Worm (Caenorhabditis elegans): ENCODE results near the gene grl-10.

grl-10 gene

DNA sequence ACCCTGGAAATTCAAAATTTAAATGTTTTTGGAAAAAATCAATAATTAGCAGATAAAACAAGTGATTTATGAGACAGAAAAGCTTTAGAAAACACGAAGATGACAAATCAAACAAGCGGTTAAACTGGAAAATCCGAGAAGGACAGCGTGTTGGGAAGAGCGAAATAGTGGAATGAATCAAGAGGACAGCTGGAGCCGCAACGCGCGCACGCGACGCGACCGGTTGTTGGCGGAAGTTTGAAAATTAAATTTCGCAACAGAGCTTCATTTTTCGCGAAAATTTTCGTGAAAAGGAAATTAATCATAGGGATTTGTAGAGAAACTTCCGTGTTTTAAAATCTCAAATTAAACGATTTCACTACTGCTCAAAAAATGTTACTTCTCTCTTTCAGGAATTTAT is 39.4 kb upstream of the grl-10 start, which contains the start of gene clic-1:
TSS of gene clic-1 (minus strand) at position 3 of the 400 bp plus-strand sequence.
- TF ChIP-seq nhr-111 (GFP tag; optimal IDR thresholded peaks at IDR 0.05), result no peak
- no peak for TF ChIP-seq lin-39 (tag; optimal IDR thresholded peaks at IDR 0.05)
- no peak for TF ChIP-seq F44E2.7 (GFP tag; IDR thresholded peaks at IDR 0.05)
- TF ChIP-seq spr-3 (GFP tag; optimal IDR thresholded peaks at IDR 0.05), result no peak
- peak; percentile 65 for TF ChIP-seq nhr-28 (tag; optimal IDR thresholded peaks at IDR 0.05)
- no peak for TF ChIP-seq attf-4 (tag; optimal IDR thresholded peaks at IDR 0.05)
- TF ChIP-seq hif-1 (tag; optimal IDR thresholded peaks at IDR 0.05), result peak in 1 of 2 experiments; percentile 30
- no peak for TF ChIP-seq F37D6.2 (tag; optimal IDR thresholded peaks at IDR 0.05)
- TF ChIP-seq saeg-2 (GFP tag; IDR thresholded peaks at IDR 0.05), result no peak
- TF ChIP-seq unc-39 (tag; optimal IDR thresholded peaks at IDR 0.05), result no peak
- TF ChIP-seq rbr-2 (tag; optimal IDR thresholded peaks at IDR 0.05), result peak; percentile 52
- no peak for TF ChIP-seq aly-2 (tag; optimal IDR thresholded peaks at IDR 0.05)
- TF ChIP-seq ama-1 (optimal IDR thresholded peaks at IDR 0.05), result peak; percentile 36
- peak in 1 of 2 experiments; percentile 37 for TF ChIP-seq mdl-1 (tag; optimal IDR thresholded peaks at IDR 0.05)
- peak; percentile 56 for TF ChIP-seq mes-2 (tag; optimal IDR thresholded peaks at IDR 0.05; ENCODE audit: poor library complexity, severe bottlenecking)
- TF ChIP-seq Y105C5A.15 (GFP tag; IDR thresholded peaks at IDR 0.05), result no peak
- TF ChIP-seq hmg-1.1 (GFP tag; IDR thresholded peaks at IDR 0.05), result peak; percentile 59; the same call in 1 of the 2 replicates
- TF ChIP-seq php-3 (GFP tag; IDR thresholded peaks at IDR 0.05), result 0 out of 2 replicates have a peak, but pooled peaks have one; percentile 8
- no peak for TF ChIP-seq vab-7 (GFP tag; IDR thresholded peaks at IDR 0.05)
- no peak for TF ChIP-seq pha-4 (GFP tag; IDR thresholded peaks at IDR 0.05)
- TF ChIP-seq pha-4 (tag; optimal IDR thresholded peaks at IDR 0.05), result no peak
- TF ChIP-seq zip-2 (tag; optimal IDR thresholded peaks at IDR 0.05), result no peak
- TF ChIP-seq mxl-3 (GFP tag; optimal IDR thresholded peaks at IDR 0.05), result peak; percentile 48
- no peak for TF ChIP-seq unc-130 (GFP tag; optimal IDR thresholded peaks at IDR 0.05)
- TF ChIP-seq dmd-9 (GFP tag; IDR thresholded peaks at IDR 0.05), result no peak
- TF ChIP-seq lin-38 (GFP tag; IDR thresholded peaks at IDR 0.05), result no peak
- no peak for TF ChIP-seq R02D3.7 (tag; optimal IDR thresholded peaks at IDR 0.05)
- peak; percentile 92 for TF ChIP-seq dpl-1 (GFP tag; optimal IDR thresholded peaks at IDR 0.05)
- TF ChIP-seq dve-1 (tag; optimal IDR thresholded peaks at IDR 0.05; ENCODE audit: insufficient read depth), result peak; percentile 29
- no peak for TF ChIP-seq tag-97 (GFP tag; IDR thresholded peaks at IDR 0.05)
- no peak for TF ChIP-seq arid-1 (GFP tag; conservative IDR thresholded peaks at IDR 0.05)
- TF ChIP-seq zfp-2 (tag; optimal IDR thresholded peaks at IDR 0.05), result no peak
- no peak for TF ChIP-seq jun-1 (tag; optimal IDR thresholded peaks at IDR 0.05)
- no peak for TF ChIP-seq ztf-7 (tag; optimal IDR thresholded peaks at IDR 0.05)
- TF ChIP-seq lsy-2 (tag; optimal IDR thresholded peaks at IDR 0.05), result peak in 1 of 2 experiments; percentile 70
- no peak for TF ChIP-seq lin-29 (GFP tag; IDR thresholded peaks at IDR 0.05)
- TF ChIP-seq aha-1 (tag), result peak; percentile 22
- no peak for TF ChIP-seq sdz-12 (GFP tag; optimal IDR thresholded peaks at IDR 0.05)
- TF ChIP-seq dmd-6 (GFP tag; IDR thresholded peaks at IDR 0.05), result no peak; the same call in 1 of the 2 replicates
- TF ChIP-seq ZK546.5 (tag; optimal IDR thresholded peaks at IDR 0.05), result no peak
- no peak for TF ChIP-seq nhr-237 (tag; optimal IDR thresholded peaks at IDR 0.05)
- TF ChIP-seq duxl-1 (tag; optimal IDR thresholded peaks at IDR 0.05; ENCODE audit: poor library complexity), result no peak
- TF ChIP-seq cey-2 (tag; optimal IDR thresholded peaks at IDR 0.05; ENCODE audit: borderline replicate concordance, insufficient read depth), result no peak
- TF ChIP-seq hlh-30 (tag; optimal IDR thresholded peaks at IDR 0.05; ENCODE audit: insufficient read depth), result peak; percentile 74
- no peak for TF ChIP-seq nhr-76 (tag; optimal IDR thresholded peaks at IDR 0.05)
- no peak for TF ChIP-seq F49E8.2 (tag; optimal IDR thresholded peaks at IDR 0.05; ENCODE audit: borderline replicate concordance)
- TF ChIP-seq daf-8 (GFP tag; IDR thresholded peaks at IDR 0.05), result no peak
- TF ChIP-seq nhr-102 (tag; optimal IDR thresholded peaks at IDR 0.05), result no peak
- peak; percentile 33 for TF ChIP-seq mep-1 (tag; optimal IDR thresholded peaks at IDR 0.05)
- peak; percentile 43 for TF ChIP-seq fkh-10 (GFP tag; optimal IDR thresholded peaks at IDR 0.05)
- TF ChIP-seq nhr-11 (tag; optimal IDR thresholded peaks at IDR 0.05), result no peak
- no peak for TF ChIP-seq nhr-42 (GFP tag; IDR thresholded peaks at IDR 0.05)
